Worm (Caenorhabditis elegans) whole organism, L4/young adult: Measurements from ENCODE around the gene Y49F6B.9.

Source experiments
- W03F9.2 ChIP-seq: fragments of 150-350 bp; optimal IDR thresholded peaks from 2 replicates; lab custom pipeline; 2014; ENCODE audit warnings: missing biosample characterization, missing genetic modification characterization
- dao-5 ChIP-seq: sonication (generic microtip); optimal IDR thresholded peaks from 2 replicates; lab custom pipeline; 2016; ENCODE audit warnings: missing genotype, missing genetic modification characterization, moderate library complexity, missing compliant biosample characterization
- him-1 ChIP-seq: sonication (generic microtip); optimal IDR thresholded peaks from 2 replicates; lab custom pipeline; 2016; ENCODE audit warnings: missing genotype, missing genetic modification reagents, missing genetic modification characterization, missing compliant biosample characterization

DNA sequence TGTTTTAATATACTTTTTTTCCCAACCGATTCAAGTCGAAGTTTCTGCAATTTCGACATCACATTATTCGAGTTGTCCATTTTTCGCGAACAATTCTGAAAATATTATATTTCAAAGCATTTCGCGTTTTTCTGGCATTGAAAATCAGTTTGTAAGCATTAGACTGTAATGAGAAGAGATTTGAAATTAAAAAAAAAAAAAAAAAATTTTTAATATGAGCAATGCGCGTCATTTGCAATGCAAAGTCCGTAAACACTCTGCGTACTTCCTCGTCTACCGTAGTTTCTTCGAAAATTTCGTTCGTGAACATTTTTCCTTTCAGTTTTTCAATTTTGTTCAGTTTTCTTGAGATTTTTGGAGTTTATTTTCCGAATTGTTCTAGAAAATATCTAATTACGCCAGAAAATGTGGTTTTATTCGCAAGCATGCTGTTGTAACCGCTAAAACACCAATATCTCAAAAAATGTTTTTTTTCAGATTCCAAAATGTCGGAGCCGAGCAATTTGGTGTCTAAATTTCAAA is 53.8 kb downstream of the Y49F6B.9 start, which contains the start of the genes C16C8.5 and C16C8.16:
- no peak for TF ChIP-seq W03F9.2 (tag; lab: Kevin White, UChicago)
- TF ChIP-seq him-1 (tag; lab: Kevin White, UChicago), result no peak
- TF ChIP-seq dao-5 (tag; lab: Kevin White, UChicago), result no peak
